Worm (Caenorhabditis elegans) whole organism, L3 larva: Measurements from ENCODE around the gene C26H9A.4.

Experiments
- R02D3.7 ChIP-seq: fragments of 150-350 bp; optimal IDR thresholded peaks from 2 replicates; lab custom pipeline; 2014; ENCODE audit warnings: missing biosample characterization, missing genetic modification characterization
- ZK546.5 ChIP-seq: sonication (generic microtip); optimal IDR thresholded peaks from 2 replicates; lab custom pipeline; 2017; ENCODE audit warnings: missing biosample characterization, missing genetic modification characterization
- aly-2 ChIP-seq: fragments of 150-350 bp; optimal IDR thresholded peaks from 2 replicates; lab custom pipeline; 2014; ENCODE audit warnings: missing biosample characterization, missing genetic modification characterization
- ama-1 ChIP-seq: fragments of 150-350 bp; optimal IDR thresholded peaks from 2 replicates; lab custom pipeline; 2018
- ceh-16 ChIP-seq: sonication (generic microtip); optimal IDR thresholded peaks from 2 replicates; lab custom pipeline; 2017; ENCODE audit warnings: missing biosample characterization, missing genetic modification characterization
- ceh-28 ChIP-seq: fragments of 150-350 bp; optimal IDR thresholded peaks from 2 replicates; lab custom pipeline; 2014; ENCODE audit warnings: missing biosample characterization, missing genetic modification reagents, missing genetic modification characterization
- ceh-82 ChIP-seq: fragments of 150-350 bp; optimal IDR thresholded peaks from 2 replicates; lab custom pipeline; 2014; ENCODE audit warnings: missing biosample characterization, missing genetic modification characterization
- ceh-9 ChIP-seq: sonication (generic microtip); optimal IDR thresholded peaks from 2 replicates; lab custom pipeline; 2018; ENCODE audit warnings: missing biosample characterization, missing genetic modification characterization
- daf-12 ChIP-seq: fragments of 150-350 bp; optimal IDR thresholded peaks from 2 replicates; lab custom pipeline; 2014; ENCODE audit warnings: missing biosample characterization, missing genetic modification reagents, missing genetic modification characterization
- egl-27 ChIP-seq: sonication (generic microtip); optimal IDR thresholded peaks from 4 replicates; lab custom pipeline; 2017; ENCODE audit warnings: missing biosample characterization, missing genetic modification reagents, missing genetic modification characterization
- egl-5 ChIP-seq: fragments of 150-350 bp; optimal IDR thresholded peaks from 2 replicates; lab custom pipeline; 2017; ENCODE audit warnings: missing biosample characterization, missing genetic modification reagents, missing genetic modification characterization, inconsistent platforms
- elt-1 ChIP-seq: fragments of 150-350 bp; optimal IDR thresholded peaks from 2 replicates; lab custom pipeline; 2014; ENCODE audit warnings: missing biosample characterization, missing genetic modification characterization
- elt-2 ChIP-seq: sonication (generic microtip); optimal IDR thresholded peaks from 2 replicates; lab custom pipeline; 2016; ENCODE audit warnings: missing genetic modification reagents, mild to moderate bottlenecking, missing genetic modification characterization, missing compliant biosample characterization
- elt-3 ChIP-seq, 3 experiments: fragments of 150-350 bp in 1 of 3; sonication (generic microtip) in 2 of 3; optimal IDR thresholded peaks; 2 replicates in 2 of 3; 4 replicates in 1 of 3; lab custom pipeline; 2014 to 2017; ENCODE audit warnings: missing biosample characterization in 3 of 3, missing genetic modification characterization in 3 of 3
- eor-1 ChIP-seq, 2 experiments: fragments of 150-350 bp; optimal IDR thresholded peaks; 2 replicates each; lab custom pipeline; 2014 to 2018; ENCODE audit warnings: missing biosample characterization in 2 of 2, missing genetic modification characterization in 2 of 2
- fkh-2 ChIP-seq: fragments of 150-350 bp; optimal IDR thresholded peaks from 2 replicates; lab custom pipeline; 2014; ENCODE audit warnings: missing biosample characterization, missing genetic modification reagents, missing genetic modification characterization
- fos-1 ChIP-seq: fragments of 150-350 bp; optimal IDR thresholded peaks from 2 replicates; lab custom pipeline; 2014; ENCODE audit warnings: missing biosample characterization, missing genetic modification characterization
- hmg-11 ChIP-seq: sonication (generic microtip); optimal IDR thresholded peaks from 2 replicates; lab custom pipeline; 2016; ENCODE audit warnings: missing genetic modification characterization, missing compliant biosample characterization
- jun-1 ChIP-seq: fragments of 150-350 bp; optimal IDR thresholded peaks from 2 replicates; lab custom pipeline; 2014; ENCODE audit warnings: missing biosample characterization, missing genetic modification reagents, missing genetic modification characterization
- lin-15B ChIP-seq: fragments of 150-350 bp; optimal IDR thresholded peaks from 2 replicates; lab custom pipeline; 2014; ENCODE audit warnings: missing biosample characterization, missing genetic modification characterization
- lin-39 ChIP-seq: fragments of 150-350 bp; optimal IDR thresholded peaks from 2 replicates; lab custom pipeline; 2018; ENCODE audit warnings: missing biosample characterization, missing genetic modification reagents, missing genetic modification characterization
- mdl-1 ChIP-seq: fragments of 150-350 bp; optimal IDR thresholded peaks from 2 replicates; lab custom pipeline; 2014; ENCODE audit warnings: missing biosample characterization, missing genetic modification characterization
- mml-1 ChIP-seq: fragments of 150-350 bp; sonication (generic microtip); optimal IDR thresholded peaks from 3 replicates; lab custom pipeline; 2014; ENCODE audit warnings: missing biosample characterization, missing genetic modification characterization
- nfya-1 ChIP-seq: sonication (generic microtip); optimal IDR thresholded peaks from 2 replicates; lab custom pipeline; 2017; ENCODE audit warnings: missing genetic modification characterization, mild to moderate bottlenecking, missing compliant biosample characterization, antibody characterized with exemption, moderate library complexity; ENCODE audit not compliant: insufficient read depth
- nhr-23 ChIP-seq: fragments of 150-350 bp; optimal IDR thresholded peaks from 2 replicates; lab custom pipeline; 2014; ENCODE audit warnings: missing biosample characterization, missing genetic modification reagents, missing genetic modification characterization
- nhr-25 ChIP-seq: sonication (generic microtip); optimal IDR thresholded peaks from 2 replicates; lab custom pipeline; 2017; ENCODE audit warnings: missing biosample characterization, missing genetic modification characterization
- nhr-28 ChIP-seq: fragments of 150-350 bp; optimal IDR thresholded peaks from 2 replicates; lab custom pipeline; 2014; ENCODE audit warnings: missing biosample characterization, missing genetic modification characterization
- nhr-67 ChIP-seq: fragments of 150-350 bp; optimal IDR thresholded peaks from 2 replicates; lab custom pipeline; 2014; ENCODE audit warnings: missing biosample characterization, missing genetic modification characterization
- nhr-76 ChIP-seq: fragments of 150-350 bp; sonication (generic microtip); optimal IDR thresholded peaks from 5 replicates; lab custom pipeline; 2014; ENCODE audit warnings: missing biosample characterization, missing genetic modification characterization
- pha-4 ChIP-seq: fragments of 150-350 bp; optimal IDR thresholded peaks from 2 replicates; lab custom pipeline; 2014; ENCODE audit warnings: missing biosample characterization, missing genetic modification reagents, missing genetic modification characterization
- pqm-1 ChIP-seq: fragments of 150-350 bp; optimal IDR thresholded peaks from 2 replicates; lab custom pipeline; 2017; ENCODE audit warnings: missing biosample characterization, missing genetic modification characterization, inconsistent platforms
- sea-2 ChIP-seq: fragments of 150-350 bp; sonication (generic microtip); optimal IDR thresholded peaks from 4 replicates; lab custom pipeline; 2014; ENCODE audit warnings: missing biosample characterization, missing genetic modification reagents, missing genetic modification characterization
- skn-1 ChIP-seq: fragments of 150-350 bp; optimal IDR thresholded peaks from 2 replicates; lab custom pipeline; 2014; ENCODE audit warnings: missing biosample characterization, missing genetic modification characterization
- unc-39 ChIP-seq: sonication (generic microtip); optimal IDR thresholded peaks from 4 replicates; lab custom pipeline; 2017; ENCODE audit warnings: missing biosample characterization, missing genetic modification characterization
- unc-62 ChIP-seq: fragments of 150-350 bp; sonication (generic microtip); optimal IDR thresholded peaks from 4 replicates; lab custom pipeline; 2014; ENCODE audit warnings: missing biosample characterization, missing genetic modification reagents, missing genetic modification characterization
- ztf-11 ChIP-seq: fragments of 150-350 bp; optimal IDR thresholded peaks from 2 replicates; lab custom pipeline; 2014; ENCODE audit warnings: missing biosample characterization, missing genetic modification characterization
- ztf-4 ChIP-seq: fragments of 150-350 bp; optimal IDR thresholded peaks from 2 replicates; lab custom pipeline; 2014; ENCODE audit warnings: missing biosample characterization, missing genetic modification characterization

The C26H9A.4 gene

ce11 chrIV:12615122-12615745 lies 38.0 kb upstream of the C26H9A.4 start:
- TF ChIP-seq ztf-4 (no peak), ceh-16 (tag; lab: Kevin White, UChicago) (no peak), nfya-1 (tag; lab: Kevin White, UChicago) (peak; percentile 15), ama-1 (lab: Kevin White, UChicago) (no peak), unc-62 (GFP tag; lab: Kevin White, UChicago) (no peak), egl-5 (tag; lab: Kevin White, UChicago) (peak; percentile 82), fos-1 (no peak)

ce11 chrIV:12616943-12617689 lies 36.1 kb upstream of the C26H9A.4 start:
- peak; percentile 50 for TF ChIP-seq lin-39 (tag; lab: Kevin White, UChicago)
- TF ChIP-seq daf-12 (tag; lab: Kevin White, UChicago), result no peak
- TF ChIP-seq fos-1, result no peak
- TF ChIP-seq ceh-28 (tag; lab: Kevin White, UChicago), result no peak
- TF ChIP-seq egl-27 (tag; lab: Kevin White, UChicago), result no peak
- TF ChIP-seq aly-2, result no peak
- no peak for TF ChIP-seq ZK546.5 (tag; lab: Kevin White, UChicago)
- TF ChIP-seq egl-5 (tag; lab: Kevin White, UChicago), result no peak
- TF ChIP-seq R02D3.7 (tag; lab: Kevin White, UChicago), result no peak
- no peak for TF ChIP-seq ztf-11
- TF ChIP-seq nfya-1 (tag; lab: Kevin White, UChicago), result peak; percentile 97
- no peak for TF ChIP-seq jun-1
- TF ChIP-seq unc-39 (tag; lab: Kevin White, UChicago), result no peak
- TF ChIP-seq ceh-9, result no peak
- TF ChIP-seq hmg-11 (tag; lab: Kevin White, UChicago), result peak; percentile 54
- TF ChIP-seq nhr-23, result no peak
- TF ChIP-seq eor-1 (tag; optimal IDR thresholded peaks at IDR 0.05; lab: Kevin White, UChicago), result no peak
- no peak for TF ChIP-seq nhr-76 (tag; lab: Kevin White, UChicago)
- no peak for TF ChIP-seq elt-1 (tag; lab: Kevin White, UChicago)
- TF ChIP-seq mml-1 (tag; lab: Kevin White, UChicago), result no peak
- no peak for TF ChIP-seq fkh-2 (tag; lab: Kevin White, UChicago)
- TF ChIP-seq ama-1 (lab: Kevin White, UChicago), result no peak

ce11 chrIV:12617934-12618333 lies 35.3 kb upstream of the C26H9A.4 start:
- TF ChIP-seq nhr-67 (tag; lab: Kevin White, UChicago) (no peak), ceh-16 (tag; lab: Kevin White, UChicago) (no peak), ZK546.5 (tag; lab: Kevin White, UChicago) (no peak), R02D3.7 (tag; lab: Kevin White, UChicago) (no peak), ama-1 (lab: Kevin White, UChicago) (no peak), sea-2 (GFP tag; lab: Kevin White, UChicago) (no peak), nhr-76 (tag; lab: Kevin White, UChicago) (no peak), pqm-1 (tag; lab: Kevin White, UChicago) (no peak), hmg-11 (tag; lab: Kevin White, UChicago) (no peak), ztf-11 (no peak), skn-1 (no peak), ceh-28 (tag; lab: Kevin White, UChicago) (no peak)

ce11 chrIV:12618877-12619276 lies 34.3 kb upstream of the C26H9A.4 start:
- no peak for TF ChIP-seq nhr-23
- TF ChIP-seq lin-39 (tag; lab: Kevin White, UChicago), result no peak
- no peak for TF ChIP-seq ceh-9
- peak; percentile 11 for TF ChIP-seq elt-2 (tag; lab: Kevin White, UChicago)
- TF ChIP-seq mdl-1 (tag; lab: Kevin White, UChicago), result no peak
- no peak for TF ChIP-seq pqm-1 (tag; lab: Kevin White, UChicago)
- TF ChIP-seq ama-1 (lab: Kevin White, UChicago), result no peak
- no peak for TF ChIP-seq mml-1 (tag; lab: Kevin White, UChicago)
- no peak for TF ChIP-seq nhr-76 (tag; lab: Kevin White, UChicago)
- no peak for TF ChIP-seq skn-1
- TF ChIP-seq unc-39 (tag; lab: Kevin White, UChicago), result no peak
- TF ChIP-seq nhr-28 (tag; lab: Kevin White, UChicago), result no peak
- TF ChIP-seq pha-4 (tag; lab: Kevin White, UChicago), result peak; percentile 61
- TF ChIP-seq jun-1, result no peak
- TF ChIP-seq ceh-82 (tag; lab: Kevin White, UChicago), result no peak
- no peak for TF ChIP-seq nhr-25 (tag; lab: Kevin White, UChicago)
- TF ChIP-seq lin-15B (tag; lab: Kevin White, UChicago), result no peak
- no peak for TF ChIP-seq elt-3 (tag; optimal IDR thresholded peaks at IDR 0.05; lab: Kevin White, UChicago)
- peak; percentile 0 for TF ChIP-seq nfya-1 (tag; lab: Kevin White, UChicago)
